Fruit fly (Drosophila melanogaster) whole organism, embryonic: ENCODE results near the gene mld.

Experiments
- Blimp-1 ChIP-seq: fragments of 200-800 bp; sonication (Bioruptor generic); optimal IDR thresholded peaks from 3 replicates; lab custom pipeline; 2018; ENCODE audit warnings: missing biosample characterization, missing genetic modification characterization, mild to moderate bottlenecking, moderate library complexity, missing genetic modification reagents
- CG12659 ChIP-seq: fragments of 200-800 bp; sonication (Bioruptor generic); optimal IDR thresholded peaks from 3 replicates; lab custom pipeline; 2017; ENCODE audit warnings: mild to moderate bottlenecking, missing biosample characterization, missing genetic modification reagents, missing genetic modification characterization
- CG13424 ChIP-seq: fragments of 200-800 bp; sonication (Bioruptor generic); optimal IDR thresholded peaks from 2 replicates; lab custom pipeline; 2019; ENCODE audit warnings: missing biosample characterization, mild to moderate bottlenecking, missing genetic modification characterization, moderate library complexity
- CG1529 ChIP-seq: fragments of 200-800 bp; sonication (Bioruptor generic); optimal IDR thresholded peaks from 3 replicates; lab custom pipeline; 2018; ENCODE audit warnings: missing biosample characterization, missing genetic modification characterization
- CG16863 ChIP-seq: fragments of 200-800 bp; sonication (Bioruptor generic); optimal IDR thresholded peaks from 3 replicates; lab custom pipeline; 2016; ENCODE audit warnings: missing biosample characterization, missing genetic modification characterization
- CG18262 ChIP-seq: fragments of 200-800 bp; optimal IDR thresholded peaks from 3 replicates; lab custom pipeline; 2019; ENCODE audit warnings: missing biosample characterization, mild to moderate bottlenecking, missing genetic modification characterization, moderate library complexity
- CG18764 ChIP-seq: fragments of 200-800 bp; sonication (Bioruptor generic); optimal IDR thresholded peaks from 3 replicates; lab custom pipeline; 2016; ENCODE audit warnings: missing biosample characterization, missing genetic modification characterization
- CG2129 ChIP-seq: fragments of 200-800 bp; sonication (Bioruptor generic); IDR thresholded peaks from 2 replicates; pipeline ENCODE4 v1.3.6; 2022; ENCODE audit warnings: missing biosample characterization, missing genetic modification characterization; ENCODE audit not compliant: partially characterized antibody
- CG2889 ChIP-seq: fragments of 200-800 bp; sonication (Bioruptor generic); IDR thresholded peaks from 3 replicates; pipeline ENCODE4 v1.3.6; 2022; ENCODE audit warnings: missing biosample characterization, missing genetic modification characterization
- CG30020 ChIP-seq: fragments of 200-800 bp; optimal IDR thresholded peaks from 2 replicates; lab custom pipeline; 2019; ENCODE audit warnings: missing biosample characterization, mild to moderate bottlenecking, missing genetic modification characterization, moderate library complexity
- CG31224 ChIP-seq: fragments of 200-800 bp; sonication (Bioruptor generic); IDR thresholded peaks from 2 replicates; pipeline ENCODE4 v1.3.6; 2022; ENCODE audit warnings: missing biosample characterization, missing genetic modification characterization
- CG3163 ChIP-seq: fragments of 200-800 bp; sonication (Bioruptor generic); optimal IDR thresholded peaks from 3 replicates; lab custom pipeline; 2016; ENCODE audit warnings: missing biosample characterization, missing genetic modification characterization
- CG3726 ChIP-seq: fragments of 200-800 bp; sonication (Bioruptor generic); IDR thresholded peaks from 3 replicates; pipeline ENCODE4, ENCODE4 v1.3.6; 2022; ENCODE audit warnings: missing biosample characterization, missing genetic modification characterization
- CG3847 ChIP-seq: fragments of 200-800 bp; sonication (Bioruptor generic); IDR thresholded peaks from 2 replicates; pipeline ENCODE4 v1.3.6; 2022; ENCODE audit warnings: missing biosample characterization, missing genetic modification characterization
- CG4328 ChIP-seq: fragments of 200-800 bp; sonication (Bioruptor generic); optimal IDR thresholded peaks from 3 replicates; lab custom pipeline; 2017; ENCODE audit warnings: missing biosample characterization, missing genetic modification reagents, missing genetic modification characterization
- CG4730 ChIP-seq: fragments of 200-800 bp; sonication (Bioruptor generic); IDR thresholded peaks from 2 replicates; pipeline ENCODE4 v1.3.6; 2022; ENCODE audit warnings: missing biosample characterization, missing genetic modification characterization
- CG7839 ChIP-seq: fragments of 200-800 bp; sonication (Bioruptor generic); optimal IDR thresholded peaks from 3 replicates; lab custom pipeline; 2018; ENCODE audit warnings: missing biosample characterization, mild to moderate bottlenecking, missing genetic modification characterization, moderate library complexity
- CG9609 ChIP-seq: fragments of 200-800 bp; sonication (Bioruptor generic); optimal IDR thresholded peaks from 3 replicates; lab custom pipeline; 2016; ENCODE audit warnings: missing biosample characterization, missing genetic modification characterization
- D ChIP-seq, 2 experiments: fragments of 200-800 bp in 1 of 2; fragments of >200 bp in 1 of 2; sonication (Bioruptor generic) in 1 of 2; optimal IDR thresholded peaks; 2 replicates in 1 of 2; 3 replicates in 1 of 2; lab custom pipeline; 2017; ENCODE audit warnings: mild to moderate bottlenecking in 1 of 2, missing biosample characterization in 1 of 2, missing genetic modification characterization in 1 of 2, missing genetic modification reagents in 1 of 2
- Dp ChIP-seq: fragments of 200-800 bp; sonication (Bioruptor generic); optimal IDR thresholded peaks from 2 replicates; lab custom pipeline; 2018; ENCODE audit warnings: missing biosample characterization, mild to moderate bottlenecking, missing genetic modification characterization, moderate library complexity
- ERR ChIP-seq: fragments of 200-800 bp; sonication (Bioruptor generic); optimal IDR thresholded peaks from 2 replicates; lab custom pipeline; 2016; ENCODE audit warnings: missing biosample characterization, missing genetic modification characterization
- H2.0 ChIP-seq: fragments of 200-800 bp; sonication (Bioruptor generic); IDR thresholded peaks from 2 replicates; pipeline ENCODE4 v1.3.6; 2022; ENCODE audit warnings: missing biosample characterization, missing genetic modification characterization
- Hsf ChIP-seq: fragments of 200-800 bp; sonication (Bioruptor generic); optimal IDR thresholded peaks from 3 replicates; lab custom pipeline; 2016; ENCODE audit warnings: missing biosample characterization, missing genetic modification characterization
- Lhr ChIP-seq: fragments of 200-800 bp; sonication (Bioruptor generic); optimal IDR thresholded peaks from 3 replicates; lab custom pipeline; 2017; ENCODE audit warnings: mild to moderate bottlenecking, missing biosample characterization, missing genetic modification reagents, missing genetic modification characterization
- MBD-R2 ChIP-seq: fragments of 200-800 bp; sonication (Bioruptor generic); IDR thresholded peaks from 2 replicates; pipeline ENCODE4 v1.3.6; 2022; ENCODE audit warnings: missing biosample characterization, missing genetic modification characterization
- Meics ChIP-seq: fragments of 200-800 bp; sonication (Bioruptor generic); optimal IDR thresholded peaks from 2 replicates; lab custom pipeline; 2017; ENCODE audit warnings: missing biosample characterization, mild to moderate bottlenecking, missing genetic modification characterization
- NC2β ChIP-seq: fragments of 200-800 bp; sonication (Bioruptor generic); optimal IDR thresholded peaks from 2 replicates; lab custom pipeline; 2016; ENCODE audit warnings: missing biosample characterization, missing genetic modification characterization
- NK7.1 ChIP-seq: fragments of 200-800 bp; sonication (Bioruptor generic); optimal IDR thresholded peaks from 3 replicates; lab custom pipeline; 2016; ENCODE audit warnings: missing biosample characterization, missing genetic modification characterization
- Nf-YC ChIP-seq: fragments of 200-800 bp; optimal IDR thresholded peaks from 3 replicates; lab custom pipeline; 2019; ENCODE audit warnings: missing biosample characterization, mild to moderate bottlenecking, missing genetic modification characterization, moderate library complexity
- Ptx1 ChIP-seq: fragments of 200-800 bp; sonication (Bioruptor generic); IDR thresholded peaks from 2 replicates; pipeline ENCODE4 v1.3.6; 2022; ENCODE audit warnings: missing biosample characterization, missing genetic modification characterization
- Rfx ChIP-seq: fragments of 200-800 bp; sonication (Bioruptor generic); IDR thresholded peaks from 2 replicates; pipeline ENCODE4 v1.3.6; 2022; ENCODE audit warnings: missing biosample characterization, missing genetic modification characterization
- Taf1 ChIP-seq: fragments of 200-800 bp; sonication (Bioruptor generic); IDR thresholded peaks from 2 replicates; pipeline ENCODE4 v1.3.6; 2022; ENCODE audit warnings: missing biosample characterization, missing genetic modification characterization
- aop ChIP-seq: fragments of 200-800 bp; sonication (Bioruptor generic); IDR thresholded peaks from 2 replicates; pipeline ENCODE4 v1.3.6; 2022; ENCODE audit warnings: missing biosample characterization, missing genetic modification characterization
- ase ChIP-seq: fragments of 200-800 bp; sonication (Bioruptor generic); IDR thresholded peaks from 3 replicates; pipeline ENCODE4 v1.3.6; 2022; ENCODE audit warnings: missing biosample characterization, missing genetic modification characterization
- br ChIP-seq: fragments of >200 bp; optimal IDR thresholded peaks from 2 replicates; lab custom pipeline; 2017
- cas ChIP-seq: fragments of 200-800 bp; sonication (Bioruptor generic); IDR thresholded peaks from 2 replicates; pipeline ENCODE4 v1.3.6; 2022; ENCODE audit warnings: missing biosample characterization, missing genetic modification characterization
- crc ChIP-seq: fragments of 200-800 bp; sonication (Bioruptor generic); optimal IDR thresholded peaks from 2 replicates; lab custom pipeline; 2016; ENCODE audit warnings: missing biosample characterization, missing genetic modification characterization
- ems ChIP-seq: fragments of 200-800 bp; sonication (Bioruptor generic); optimal IDR thresholded peaks from 3 replicates; lab custom pipeline; 2016; ENCODE audit warnings: missing biosample characterization, missing genetic modification characterization
- exex ChIP-seq: fragments of 200-800 bp; sonication (Bioruptor generic); optimal IDR thresholded peaks from 4 replicates; lab custom pipeline; 2018; ENCODE audit warnings: missing biosample characterization, mild to moderate bottlenecking, missing genetic modification characterization, moderate library complexity
- h ChIP-seq: fragments of >200 bp; optimal IDR thresholded peaks from 2 replicates; lab custom pipeline; 2017
- mirr ChIP-seq: fragments of 200-800 bp; sonication (Bioruptor generic); optimal IDR thresholded peaks from 3 replicates; lab custom pipeline; 2018; ENCODE audit warnings: missing biosample characterization, mild to moderate bottlenecking, missing genetic modification characterization
- odd ChIP-seq: fragments of 200-800 bp; sonication (Bioruptor generic); optimal IDR thresholded peaks from 2 replicates; lab custom pipeline; 2017; ENCODE audit warnings: missing biosample characterization, mild to moderate bottlenecking, missing genetic modification characterization
- p53 ChIP-seq: fragments of 200-800 bp; sonication (Bioruptor generic); optimal IDR thresholded peaks from 2 replicates; lab custom pipeline; 2016; ENCODE audit warnings: missing biosample characterization, missing genetic modification characterization
- repo ChIP-seq: fragments of 200-800 bp; sonication (Bioruptor generic); optimal IDR thresholded peaks from 2 replicates; lab custom pipeline; 2016; ENCODE audit warnings: missing biosample characterization, missing genetic modification characterization
- scrt ChIP-seq: fragments of 200-800 bp; sonication (Bioruptor generic); optimal IDR thresholded peaks from 2 replicates; lab custom pipeline; 2018; ENCODE audit warnings: missing biosample characterization, mild to moderate bottlenecking, missing genetic modification characterization, moderate library complexity
- shn ChIP-seq: fragments of 200-800 bp; sonication (Bioruptor generic); optimal IDR thresholded peaks from 3 replicates; lab custom pipeline; 2016; ENCODE audit warnings: missing biosample characterization, missing genetic modification characterization
- sna ChIP-seq: fragments of 200-800 bp; sonication (Bioruptor generic); IDR thresholded peaks from 2 replicates; pipeline ENCODE4 v1.3.6; 2022; ENCODE audit warnings: missing biosample characterization, missing genetic modification characterization; ENCODE audit not compliant: partially characterized antibody
- tin ChIP-seq: fragments of 200-800 bp; sonication (Bioruptor generic); optimal IDR thresholded peaks from 3 replicates; lab custom pipeline; 2016; ENCODE audit warnings: missing biosample characterization, missing genetic modification characterization
- vnd ChIP-seq: fragments of 200-800 bp; sonication (Bioruptor generic); IDR thresholded peaks from 3 replicates; pipeline ENCODE4 v1.3.6; 2022; ENCODE audit warnings: missing biosample characterization, missing genetic modification characterization; ENCODE audit not compliant: partially characterized antibody
- zen2 ChIP-seq: fragments of 200-800 bp; sonication (Bioruptor generic); IDR thresholded peaks from 3 replicates; pipeline ENCODE4 v1.3.6; 2022; ENCODE audit warnings: missing biosample characterization, missing genetic modification characterization; ENCODE audit not compliant: partially characterized antibody
- zf30C ChIP-seq: fragments of 200-800 bp; sonication (Bioruptor generic); optimal IDR thresholded peaks from 3 replicates; lab custom pipeline; 2018; ENCODE audit warnings: missing biosample characterization, mild to moderate bottlenecking, missing genetic modification characterization

mld gene

dm6 chr3R:24543033-24543675, 42.3 kb upstream of the mld start (continued):
- TF ChIP-seq CG31224 (GFP tag; lab: Robert Waterston, UW): peak; percentile 89
- TF ChIP-seq CG7839 (tag; lab: Kevin White, UChicago): peak; percentile 96
- TF ChIP-seq p53 (GFP tag; lab: Kevin White, UChicago): peak; percentile 17
- TF ChIP-seq CG1529 (GFP tag; lab: Kevin White, UChicago): peak; percentile 83
- peak; percentile 81 for TF ChIP-seq repo (GFP tag; lab: Kevin White, UChicago)
- no peak for TF ChIP-seq zen2
- peak; percentile 83 for TF ChIP-seq NC2β (GFP tag; lab: Kevin White, UChicago)
- peak; percentile 79 for TF ChIP-seq CG9609 (GFP tag; lab: Kevin White, UChicago)
- peak; percentile 96 for TF ChIP-seq H2.0 (GFP tag; lab: Robert Waterston, UW)
- peak; percentile 85 for TF ChIP-seq aop (GFP tag; lab: Robert Waterston, UW)
- no peak for TF ChIP-seq br (lab: Kevin White, UChicago)
- TF ChIP-seq ERR (GFP tag; lab: Kevin White, UChicago): peak; percentile 78
- peak; percentile 1 for TF ChIP-seq Dp (GFP tag; lab: Kevin White, UChicago)
- TF ChIP-seq ems (GFP tag; lab: Kevin White, UChicago): peak; percentile 91
- peak; percentile 57 for TF ChIP-seq shn
- TF ChIP-seq CG3726 (GFP tag; lab: Robert Waterston, UW): peak; percentile 85
- peak; percentile 94 for TF ChIP-seq tin (GFP tag; lab: Kevin White, UChicago)
- peak; percentile 95 for TF ChIP-seq Hsf
- no peak for TF ChIP-seq Lhr
- peak; percentile 92 for TF ChIP-seq MBD-R2 (GFP tag; lab: Robert Waterston, UW)
- TF ChIP-seq Meics (GFP tag; lab: Kevin White, UChicago): peak; percentile 91
- peak; percentile 94 for TF ChIP-seq CG4730
- TF ChIP-seq Nf-YC (tag; lab: Kevin White, UChicago): peak; percentile 85
- TF ChIP-seq NK7.1 (GFP tag; lab: Kevin White, UChicago): peak; percentile 50
- no peak for TF ChIP-seq CG30020
- peak; percentile 80 for TF ChIP-seq CG16863 (GFP tag; lab: Kevin White, UChicago)
- TF ChIP-seq zf30C (GFP tag; lab: Kevin White, UChicago): peak; percentile 3
- TF ChIP-seq Rfx (GFP tag; lab: Robert Waterston, UW): peak; percentile 98
- no peak for TF ChIP-seq vnd
- peak; percentile 93 for TF ChIP-seq cas (GFP tag; lab: Robert Waterston, UW)
- peak; percentile 94 for TF ChIP-seq Ptx1 (GFP tag; lab: Robert Waterston, UW)
- no peak for TF ChIP-seq sna (GFP tag; lab: Robert Waterston, UW)
- peak; percentile 88 for TF ChIP-seq Blimp-1 (GFP tag; lab: Kevin White, UChicago)
- peak; percentile 91 for TF ChIP-seq CG2889 (GFP tag; lab: Robert Waterston, UW)
- peak; percentile 96 for TF ChIP-seq CG3847 (GFP tag; lab: Robert Waterston, UW)
- peak; percentile 96 for TF ChIP-seq CG13424 (tag; lab: Kevin White, UChicago)
- no peak for TF ChIP-seq scrt
- peak; percentile 58 for TF ChIP-seq CG18764
- TF ChIP-seq mirr (GFP tag; lab: Kevin White, UChicago): peak; percentile 94
- no peak for TF ChIP-seq CG18262 (tag; lab: Kevin White, UChicago)
- TF ChIP-seq CG2129: no peak
- TF ChIP-seq crc (GFP tag; lab: Kevin White, UChicago): peak; percentile 81
- TF ChIP-seq D (optimal IDR thresholded peaks at IDR 0.05; lab: Kevin White, UChicago): no peak
- peak; percentile 46 for TF ChIP-seq D (GFP tag; optimal IDR thresholded peaks at IDR 0.05; lab: Kevin White, UChicago)
- TF ChIP-seq odd (GFP tag; lab: Kevin White, UChicago): no peak
- peak; percentile 79 for TF ChIP-seq CG4328
- TF ChIP-seq Taf1 (GFP tag; lab: Robert Waterston, UW): peak; percentile 95
- TF ChIP-seq CG3163 (GFP tag; lab: Kevin White, UChicago): peak; percentile 67
- no peak for TF ChIP-seq h (lab: Kevin White, UChicago)
- TF ChIP-seq ase: peak; percentile 93
- peak; percentile 97 for TF ChIP-seq CG12659 (GFP tag; lab: Kevin White, UChicago)
- peak; percentile 86 for TF ChIP-seq exex (tag; lab: Kevin White, UChicago)
